Fruit fly (Drosophila melanogaster) whole organism, embryonic: ENCODE measurements around the gene CG7029.

Experiments
- C15 ChIP-seq: fragments of 200-800 bp; sonication (Bioruptor generic); IDR thresholded peaks from 3 replicates; pipeline ENCODE4 v1.3.6; 2022; ENCODE audit warnings: missing biosample characterization, missing genetic modification characterization
- CG13894 ChIP-seq: fragments of 200-800 bp; sonication (Bioruptor generic); optimal IDR thresholded peaks from 3 replicates; lab custom pipeline; 2018; ENCODE audit warnings: missing biosample characterization, mild to moderate bottlenecking, missing genetic modification characterization, moderate library complexity
- CG14050 ChIP-seq: fragments of 200-800 bp; sonication (Bioruptor generic); IDR thresholded peaks from 3 replicates; pipeline ENCODE4 v1.3.6; 2022; ENCODE audit warnings: missing biosample characterization, missing genetic modification characterization
- CG1602 ChIP-seq: fragments of 200-800 bp; sonication (Bioruptor generic); optimal IDR thresholded peaks from 3 replicates; lab custom pipeline; 2016; ENCODE audit warnings: missing biosample characterization, missing genetic modification characterization
- CG16863 ChIP-seq: fragments of 200-800 bp; sonication (Bioruptor generic); optimal IDR thresholded peaks from 3 replicates; lab custom pipeline; 2016; ENCODE audit warnings: missing biosample characterization, missing genetic modification characterization
- CG3847 ChIP-seq: fragments of 200-800 bp; sonication (Bioruptor generic); IDR thresholded peaks from 2 replicates; pipeline ENCODE4 v1.3.6; 2022; ENCODE audit warnings: missing biosample characterization, missing genetic modification characterization
- CG43689 ChIP-seq: fragments of 200-800 bp; sonication (Bioruptor generic); IDR thresholded peaks from 2 replicates; pipeline ENCODE4 v1.3.6; 2022; ENCODE audit warnings: missing biosample characterization, missing genetic modification characterization
- CG4424 ChIP-seq: fragments of 200-800 bp; sonication (Bioruptor generic); optimal IDR thresholded peaks from 3 replicates; lab custom pipeline; 2016; ENCODE audit warnings: missing biosample characterization, missing genetic modification characterization
- CG5180 ChIP-seq: fragments of 200-800 bp; sonication (Bioruptor generic); optimal IDR thresholded peaks from 3 replicates; lab custom pipeline; 2017; ENCODE audit warnings: missing biosample characterization, missing genetic modification characterization, mild to moderate bottlenecking, moderate library complexity, missing genetic modification reagents
- CG5953 ChIP-seq: fragments of 200-800 bp; sonication (Bioruptor generic); IDR thresholded peaks from 2 replicates; pipeline ENCODE4 v1.3.6; 2022; ENCODE audit warnings: missing biosample characterization, missing genetic modification characterization
- CG7357 ChIP-seq: fragments of 200-800 bp; sonication (Bioruptor generic); IDR thresholded peaks from 3 replicates; pipeline ENCODE4 v1.3.6; 2022; ENCODE audit warnings: missing biosample characterization, missing genetic modification characterization
- CG7745 ChIP-seq: fragments of 200-800 bp; sonication (Bioruptor generic); optimal IDR thresholded peaks from 2 replicates; lab custom pipeline; 2018; ENCODE audit warnings: missing biosample characterization, mild to moderate bottlenecking, missing genetic modification characterization, moderate library complexity
- CG7963 ChIP-seq: fragments of 200-800 bp; sonication (Bioruptor generic); IDR thresholded peaks from 3 replicates; pipeline ENCODE4 v1.3.6; 2022; ENCODE audit warnings: missing biosample characterization, missing genetic modification characterization; ENCODE audit not compliant: partially characterized antibody
- CG7987 ChIP-seq: fragments of 200-800 bp; sonication (Bioruptor generic); optimal IDR thresholded peaks from 2 replicates; lab custom pipeline; 2018; ENCODE audit warnings: missing biosample characterization, mild to moderate bottlenecking, missing genetic modification characterization, moderate library complexity
- CG8290 ChIP-seq, 3 experiments: fragments of 200-800 bp; sonication (Bioruptor generic); optimal IDR thresholded peaks; 2 replicates each; lab custom pipeline; 2016 to 2019; ENCODE audit warnings: missing biosample characterization in 3 of 3, missing genetic modification characterization in 3 of 3, mild to moderate bottlenecking in 2 of 3, moderate library complexity in 1 of 3
- CG8388 ChIP-seq: fragments of 200-800 bp; sonication (Bioruptor generic); optimal IDR thresholded peaks from 2 replicates; lab custom pipeline; 2019; ENCODE audit warnings: missing biosample characterization, mild to moderate bottlenecking, missing genetic modification characterization, moderate library complexity
- CTCF ChIP-seq: fragments of 200-800 bp; sonication (Bioruptor generic); optimal IDR thresholded peaks from 2 replicates; lab custom pipeline; 2017; ENCODE audit warnings: missing biosample characterization, mild to moderate bottlenecking, missing genetic modification characterization, moderate library complexity
- CoRest ChIP-seq: fragments of 200-800 bp; sonication (Bioruptor generic); optimal IDR thresholded peaks from 3 replicates; lab custom pipeline; 2018; ENCODE audit warnings: missing biosample characterization, mild to moderate bottlenecking, missing genetic modification characterization, moderate library complexity
- Dp ChIP-seq: fragments of 200-800 bp; sonication (Bioruptor generic); optimal IDR thresholded peaks from 2 replicates; lab custom pipeline; 2018; ENCODE audit warnings: missing biosample characterization, mild to moderate bottlenecking, missing genetic modification characterization, moderate library complexity
- E2f1 ChIP-seq: fragments of 200-800 bp; sonication (Bioruptor generic); IDR thresholded peaks from 2 replicates; pipeline ENCODE4 v1.3.6; 2022; ENCODE audit warnings: missing biosample characterization, missing genetic modification characterization
- H15 ChIP-seq: fragments of 200-800 bp; sonication (Bioruptor generic); IDR thresholded peaks from 3 replicates; pipeline ENCODE4 v1.3.6; 2022; ENCODE audit warnings: missing biosample characterization, missing genetic modification characterization
- HmgD ChIP-seq: fragments of 200-800 bp; sonication (Bioruptor generic); optimal IDR thresholded peaks from 3 replicates; lab custom pipeline; 2016; ENCODE audit warnings: missing biosample characterization, missing genetic modification characterization
- HmgZ ChIP-seq: fragments of 200-800 bp; sonication (Bioruptor generic); optimal IDR thresholded peaks from 2 replicates; lab custom pipeline; 2018; ENCODE audit warnings: missing biosample characterization, mild to moderate bottlenecking, missing genetic modification characterization
- Hmx ChIP-seq: fragments of 200-800 bp; sonication (Bioruptor generic); optimal IDR thresholded peaks from 2 replicates; lab custom pipeline; 2016; ENCODE audit warnings: missing biosample characterization, missing genetic modification characterization
- Hsf ChIP-seq: fragments of 200-800 bp; sonication (Bioruptor generic); optimal IDR thresholded peaks from 3 replicates; lab custom pipeline; 2016; ENCODE audit warnings: missing biosample characterization, missing genetic modification characterization
- Lim3 ChIP-seq: fragments of 200-800 bp; sonication (Bioruptor generic); IDR thresholded peaks from 2 replicates; pipeline ENCODE4 v1.3.6; 2022; ENCODE audit warnings: missing biosample characterization, missing genetic modification characterization
- Nf-YC ChIP-seq: fragments of 200-800 bp; optimal IDR thresholded peaks from 3 replicates; lab custom pipeline; 2019; ENCODE audit warnings: missing biosample characterization, mild to moderate bottlenecking, missing genetic modification characterization, moderate library complexity
- Oli ChIP-seq: fragments of 200-800 bp; sonication (Bioruptor generic); optimal IDR thresholded peaks from 2 replicates; lab custom pipeline; 2018; ENCODE audit warnings: missing biosample characterization, mild to moderate bottlenecking, missing genetic modification characterization, moderate library complexity
- Sry-β ChIP-seq: fragments of 200-800 bp; sonication (Bioruptor generic); optimal IDR thresholded peaks from 2 replicates; lab custom pipeline; 2018; ENCODE audit warnings: missing biosample characterization, mild to moderate bottlenecking, missing genetic modification characterization, moderate library complexity
- Ssrp ChIP-seq: fragments of 200-800 bp; sonication (Bioruptor generic); optimal IDR thresholded peaks from 2 replicates; lab custom pipeline; 2018; ENCODE audit warnings: missing biosample characterization, mild to moderate bottlenecking, missing genetic modification characterization, moderate library complexity
- Trl ChIP-seq, 3 experiments: fragments of >200 bp in 2 of 3; fragments of 200-800 bp in 1 of 3; sonication (Bioruptor generic) in 1 of 3; optimal IDR thresholded peaks; 2 replicates in 1 of 3; 3 replicates in 2 of 3; lab custom pipeline; 2016 to 2017; ENCODE audit warnings: missing biosample characterization in 1 of 3, missing genetic modification characterization in 1 of 3
- Usf ChIP-seq: fragments of 200-800 bp; sonication (Bioruptor generic); optimal IDR thresholded peaks from 2 replicates; lab custom pipeline; 2017; ENCODE audit warnings: missing genotype, missing biosample characterization, missing genetic modification characterization
- Xbp1 ChIP-seq: fragments of 200-800 bp; sonication (Bioruptor generic); optimal IDR thresholded peaks from 3 replicates; lab custom pipeline; 2016; ENCODE audit warnings: missing biosample characterization, mild to moderate bottlenecking, missing genetic modification characterization
- aop ChIP-seq: fragments of 200-800 bp; sonication (Bioruptor generic); IDR thresholded peaks from 2 replicates; pipeline ENCODE4 v1.3.6; 2022; ENCODE audit warnings: missing biosample characterization, missing genetic modification characterization
- ap ChIP-seq: fragments of 200-800 bp; sonication (Bioruptor generic); IDR thresholded peaks from 2 replicates; pipeline ENCODE4 v1.3.6; 2022; ENCODE audit warnings: missing biosample characterization, missing genetic modification characterization
- cg ChIP-seq: fragments of 200-800 bp; sonication (Bioruptor generic); optimal IDR thresholded peaks from 3 replicates; lab custom pipeline; 2019; ENCODE audit warnings: missing biosample characterization, mild to moderate bottlenecking, missing genetic modification characterization, moderate library complexity
- ci ChIP-seq: fragments of 200-800 bp; sonication (Bioruptor generic); IDR thresholded peaks from 3 replicates; pipeline ENCODE4 v1.3.6; 2022; ENCODE audit warnings: missing biosample characterization, missing genetic modification characterization
- eyg ChIP-seq: fragments of 200-800 bp; sonication (Bioruptor generic); optimal IDR thresholded peaks from 3 replicates; lab custom pipeline; 2016; ENCODE audit warnings: missing biosample characterization, missing genetic modification characterization
- fd96Cb ChIP-seq: fragments of 200-800 bp; sonication (Bioruptor generic); optimal IDR thresholded peaks from 2 replicates; lab custom pipeline; 2018; ENCODE audit warnings: missing biosample characterization, mild to moderate bottlenecking, missing genetic modification characterization, moderate library complexity
- gcm ChIP-seq: fragments of 200-800 bp; sonication (Bioruptor generic); optimal IDR thresholded peaks from 2 replicates; lab custom pipeline; 2019; ENCODE audit warnings: missing biosample characterization, mild to moderate bottlenecking, missing genetic modification characterization, moderate library complexity
- her ChIP-seq: fragments of 200-800 bp; sonication (Bioruptor generic); optimal IDR thresholded peaks from 2 replicates; lab custom pipeline; 2016; ENCODE audit warnings: missing biosample characterization, missing genetic modification characterization
- hkb ChIP-seq, 2 experiments: fragments of 200-800 bp in 1 of 2; fragments of >200 bp in 1 of 2; sonication (Bioruptor generic) in 1 of 2; IDR thresholded peaks in 1 of 2; optimal IDR thresholded peaks in 1 of 2; 2 replicates each; pipeline versions ENCODE4 v1.3.6 to Lab custom; 2017 to 2022; ENCODE audit warnings: missing biosample characterization in 1 of 2, missing genetic modification characterization in 1 of 2
- lilli ChIP-seq: fragments of 200-800 bp; sonication (Bioruptor generic); optimal IDR thresholded peaks from 3 replicates; lab custom pipeline; 2016; ENCODE audit warnings: missing biosample characterization, missing genetic modification characterization
- lmd ChIP-seq: fragments of 200-800 bp; sonication (Bioruptor generic); IDR thresholded peaks from 2 replicates; pipeline ENCODE4 v1.3.6; 2022; ENCODE audit warnings: missing biosample characterization, missing genetic modification characterization
- lola ChIP-seq, 3 experiments: fragments of >200 bp in 2 of 3; fragments of 200-800 bp in 1 of 3; sonication (Bioruptor generic) in 1 of 3; optimal IDR thresholded peaks; 2 replicates each; lab custom pipeline; 2017 to 2019; ENCODE audit warnings: missing biosample characterization in 3 of 3, missing genetic modification characterization in 3 of 3, mild to moderate bottlenecking in 1 of 3, moderate library complexity in 1 of 3
- nmo ChIP-seq: fragments of 200-800 bp; sonication (Bioruptor generic); optimal IDR thresholded peaks from 2 replicates; lab custom pipeline; 2018; ENCODE audit warnings: missing biosample characterization, mild to moderate bottlenecking, missing genetic modification characterization, moderate library complexity
- pan ChIP-seq, 4 experiments: fragments of >200 bp in 3 of 4; fragments of 200-800 bp in 1 of 4; sonication (Bioruptor generic) in 1 of 4; optimal IDR thresholded peaks in 3 of 4; IDR thresholded peaks in 1 of 4; 2 replicates each; pipeline versions ENCODE4 v1.3.6 to Lab custom; 2017 to 2022; ENCODE audit warnings: missing biosample characterization in 2 of 4, missing genetic modification characterization in 2 of 4, mixed read lengths in 1 of 4
- stc ChIP-seq: fragments of 200-800 bp; sonication (Bioruptor generic); IDR thresholded peaks from 2 replicates; pipeline ENCODE4 v1.3.6; 2022; ENCODE audit warnings: missing biosample characterization, missing genetic modification characterization
- tx ChIP-seq: fragments of 200-800 bp; sonication (Bioruptor generic); optimal IDR thresholded peaks from 2 replicates; lab custom pipeline; 2016; ENCODE audit warnings: missing biosample characterization, missing genetic modification characterization
- zf30C ChIP-seq: fragments of 200-800 bp; sonication (Bioruptor generic); optimal IDR thresholded peaks from 3 replicates; lab custom pipeline; 2018; ENCODE audit warnings: missing biosample characterization, mild to moderate bottlenecking, missing genetic modification characterization

The CG7029 gene

DNA sequence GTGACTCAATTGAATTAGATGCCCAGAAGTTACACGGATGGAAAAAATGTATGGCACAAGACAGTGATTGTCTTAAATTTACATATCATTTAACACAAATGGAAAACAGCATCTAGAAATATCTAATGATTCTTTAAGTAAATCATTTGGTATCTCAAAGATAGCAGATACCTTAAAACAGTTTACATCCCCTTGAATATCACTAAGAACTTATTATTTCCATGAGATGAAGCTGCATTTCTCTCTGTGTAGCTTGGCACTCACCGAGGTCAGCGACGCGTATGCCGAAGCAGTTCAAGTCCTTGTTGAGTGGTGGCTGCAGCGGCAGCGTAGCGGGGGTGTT is 31.1 kb upstream of the CG7029 start (continued):
- TF ChIP-seq ap (GFP tag; lab: Robert Waterston, UW) (no peak), her (GFP tag; lab: Kevin White, UChicago) (no peak), fd96Cb (tag; lab: Kevin White, UChicago) (peak; percentile 33), cg (no peak), tx (GFP tag; lab: Kevin White, UChicago) (no peak), Usf (GFP tag; lab: Kevin White, UChicago) (no peak), Xbp1 (GFP tag; lab: Kevin White, UChicago) (peak; percentile 20), CG7963 (no peak), hkb (optimal IDR thresholded peaks at IDR 0.05; lab: Kevin White, UChicago) (no peak), hkb (GFP tag; IDR thresholded peaks at IDR 0.05; lab: Robert Waterston, UW) (0 out of 2 replicates have a peak, but pooled peaks have one; percentile 15), Ssrp (tag; lab: Kevin White, UChicago) (peak; percentile 31), CG7987 (no peak), HmgZ (tag; lab: Kevin White, UChicago) (no peak), CG4424 (GFP tag; lab: Kevin White, UChicago) (peak; percentile 19), CG16863 (GFP tag; lab: Kevin White, UChicago) (no peak), aop (GFP tag; lab: Robert Waterston, UW) (no peak), lola (GFP tag; optimal IDR thresholded peaks at IDR 0.05; lab: Kevin White, UChicago) (peak in 1 of 3 experiments; percentile 26), CG5180 (GFP tag; lab: Kevin White, UChicago) (peak; percentile 14), lmd (GFP tag; lab: Robert Waterston, UW) (peak; percentile 21; the same call in 1 of the 2 replicates), CG8388 (GFP tag; lab: Kevin White, UChicago) (peak; percentile 26), zf30C (GFP tag; lab: Kevin White, UChicago) (peak; percentile 72), CG8290 (GFP tag; optimal IDR thresholded peaks at IDR 0.05; lab: Kevin White, UChicago) (no peak), CG8290 (tag; optimal IDR thresholded peaks at IDR 0.05; lab: Kevin White, UChicago) (no peak), Lim3 (GFP tag; lab: Robert Waterston, UW) (no peak), CG5953 (GFP tag; lab: Robert Waterston, UW) (no peak), lilli (peak; percentile 14), Dp (GFP tag; lab: Kevin White, UChicago) (no peak), CoRest (tag; lab: Kevin White, UChicago) (peak; percentile 40), eyg (no peak), Hsf (GFP tag; lab: Kevin White, UChicago) (peak; percentile 12), Nf-YC (no peak), Oli (tag; lab: Kevin White, UChicago) (peak; percentile 44), CTCF (no peak), gcm (no peak), Trl (optimal IDR thresholded peaks at IDR 0.05; lab: Kevin White, UChicago) (no peak), Trl (GFP tag; optimal IDR thresholded peaks at IDR 0.05; lab: Kevin White, UChicago) (no peak), HmgD (no peak), H15 (no peak), Hmx (GFP tag; lab: Kevin White, UChicago) (no peak), CG13894 (tag; lab: Kevin White, UChicago) (no peak), nmo (GFP tag; lab: Kevin White, UChicago) (peak; percentile 61), CG14050 (GFP tag; lab: Robert Waterston, UW) (no peak), CG7357 (no peak), CG3847 (0 out of 2 replicates have a peak, but pooled peaks have one; percentile 18), pan (optimal IDR thresholded peaks at IDR 0.05; lab: Kevin White, UChicago) (no peak), pan (GFP tag; optimal IDR thresholded peaks at IDR 0.05 in 1 of 2, IDR thresholded peaks at IDR 0.05 in 1 of 2) (peak in 1 of 2 experiments; percentile 14), CG1602 (GFP tag; lab: Kevin White, UChicago) (no peak), C15 (GFP tag; lab: Robert Waterston, UW) (no peak), stc (GFP tag; lab: Robert Waterston, UW) (no peak), ci (peak; percentile 40; the same call in 1 of the 3 replicates), E2f1 (GFP tag; lab: Robert Waterston, UW) (0 out of 2 replicates have a peak, but pooled peaks have one; percentile 11), Sry-β (GFP tag; lab: Kevin White, UChicago) (no peak), CG7745 (no peak), CG43689 (GFP tag; lab: Robert Waterston, UW) (no peak)
